Worm (Caenorhabditis elegans): ENCODE data around the gene C53D6.4.

- TF ChIP-seq lsy-2 (tag; optimal IDR thresholded peaks at IDR 0.05), result no peak
- TF ChIP-seq unc-39 (tag; optimal IDR thresholded peaks at IDR 0.05), result no peak
- TF ChIP-seq tbx-8 (GFP tag; optimal IDR thresholded peaks at IDR 0.05), result no peak
- TF ChIP-seq lin-13 (tag; optimal IDR thresholded peaks at IDR 0.05), result no peak
- no peak for TF ChIP-seq unc-120 (tag; optimal IDR thresholded peaks at IDR 0.05; ENCODE audit: poor library complexity, severe bottlenecking)
- no peak for TF ChIP-seq nhr-28 (tag; optimal IDR thresholded peaks at IDR 0.05)
- no peak for TF ChIP-seq elt-3 (tag; optimal IDR thresholded peaks at IDR 0.05)
- no peak for TF ChIP-seq mab-5 (tag; optimal IDR thresholded peaks at IDR 0.05)
- no peak for TF ChIP-seq mep-1 (tag; optimal IDR thresholded peaks at IDR 0.05)
- TF ChIP-seq bed-3 (GFP tag; optimal IDR thresholded peaks at IDR 0.05), result no peak
- no peak for TF ChIP-seq mls-2 (tag; optimal IDR thresholded peaks at IDR 0.05)
- no peak for TF ChIP-seq ceh-83 (GFP tag; optimal IDR thresholded peaks at IDR 0.05)
- no peak for TF ChIP-seq unc-62 (GFP tag; optimal IDR thresholded peaks at IDR 0.05)
- no peak for TF ChIP-seq ces-1 (GFP tag; optimal IDR thresholded peaks at IDR 0.05)
Observed at ce11 chrIV:9034340-9034739, 13.6 kb upstream of the C53D6.4 start, which contains the start of gene C53D6.10.
